Worm (Caenorhabditis elegans) whole organism, mixed stage, embryonic: ENCODE results near the gene lron-14.

Source experiments
- M03D4.4 ChIP-seq: sonication (generic microtip); optimal IDR thresholded peaks from 2 replicates; lab custom pipeline; 2017; ENCODE audit warnings: mild to moderate bottlenecking, missing genetic modification characterization, missing compliant biosample characterization
- blmp-1 ChIP-seq: fragments of 150-350 bp; optimal IDR thresholded peaks from 2 replicates; lab custom pipeline; 2014; ENCODE audit warnings: missing biosample characterization, missing genetic modification characterization
- ceh-43 ChIP-seq: fragments of 200-800 bp; sonication (Bioruptor generic); optimal IDR thresholded peaks from 2 replicates; lab custom pipeline; 2018; ENCODE audit warnings: mild to moderate bottlenecking, missing genetic modification characterization, moderate library complexity, missing compliant biosample characterization
- ces-1 ChIP-seq: fragments of 150-350 bp; optimal IDR thresholded peaks from 2 replicates; lab custom pipeline; 2014; ENCODE audit warnings: missing biosample characterization, missing genetic modification reagents, missing genetic modification characterization
- cnd-1 ChIP-seq: fragments of 200-800 bp; sonication (Bioruptor generic); optimal IDR thresholded peaks from 2 replicates; lab custom pipeline; 2018; ENCODE audit warnings: mild to moderate bottlenecking, missing genetic modification characterization, missing compliant biosample characterization
- drap-1 ChIP-seq: fragments of 200-800 bp; sonication (Bioruptor generic); optimal IDR thresholded peaks from 3 replicates; lab custom pipeline; 2018; ENCODE audit warnings: mild to moderate bottlenecking, missing genetic modification characterization, missing compliant biosample characterization
- elt-3 ChIP-seq: fragments of 150-350 bp; optimal IDR thresholded peaks from 2 replicates; lab custom pipeline; 2014; ENCODE audit warnings: missing biosample characterization, missing genetic modification characterization
- flh-1 ChIP-seq: fragments of 200-800 bp; sonication (Bioruptor generic); optimal IDR thresholded peaks from 2 replicates; lab custom pipeline; 2018; ENCODE audit warnings: mild to moderate bottlenecking, missing genetic modification characterization, moderate library complexity, missing compliant biosample characterization
- ham-2 ChIP-seq: fragments of 200-800 bp; sonication (Bioruptor generic); optimal IDR thresholded peaks from 2 replicates; lab custom pipeline; 2018; ENCODE audit warnings: mild to moderate bottlenecking, missing genetic modification characterization, missing compliant biosample characterization
- hlh-1 ChIP-seq: fragments of 150-350 bp; optimal IDR thresholded peaks from 2 replicates; lab custom pipeline; 2014; ENCODE audit warnings: missing biosample characterization, missing genetic modification reagents, missing genetic modification characterization
- lin-13 ChIP-seq: fragments of 150-350 bp; optimal IDR thresholded peaks from 2 replicates; lab custom pipeline; 2014; ENCODE audit warnings: missing biosample characterization, missing genetic modification characterization
- lin-32 ChIP-seq: fragments of 200-800 bp; sonication (Bioruptor generic); optimal IDR thresholded peaks from 2 replicates; lab custom pipeline; 2018; ENCODE audit warnings: mild to moderate bottlenecking, missing genetic modification characterization, missing compliant biosample characterization
- lsy-2 ChIP-seq: fragments of 150-350 bp; optimal IDR thresholded peaks from 2 replicates; lab custom pipeline; 2014; ENCODE audit warnings: missing biosample characterization, missing genetic modification characterization
- mab-5 ChIP-seq: fragments of 150-350 bp; optimal IDR thresholded peaks from 2 replicates; lab custom pipeline; 2014; ENCODE audit warnings: missing biosample characterization, missing genetic modification characterization
- mep-1 ChIP-seq: fragments of 150-350 bp; optimal IDR thresholded peaks from 2 replicates; lab custom pipeline; 2017; ENCODE audit warnings: missing biosample characterization, missing genetic modification reagents, missing genetic modification characterization, inconsistent platforms
- nhr-2 ChIP-seq: fragments of 150-350 bp; optimal IDR thresholded peaks from 2 replicates; lab custom pipeline; 2014; ENCODE audit warnings: missing biosample characterization, missing genetic modification characterization
- nhr-237 ChIP-seq: fragments of 150-350 bp; optimal IDR thresholded peaks from 2 replicates; lab custom pipeline; 2014; ENCODE audit warnings: missing biosample characterization, missing genetic modification characterization
- nhr-28 ChIP-seq: fragments of 150-350 bp; optimal IDR thresholded peaks from 2 replicates; lab custom pipeline; 2014; ENCODE audit warnings: missing biosample characterization, missing genetic modification characterization
- nhr-76 ChIP-seq: sonication (generic microtip); optimal IDR thresholded peaks from 2 replicates; lab custom pipeline; 2017; ENCODE audit warnings: missing biosample characterization, missing genetic modification characterization
- pha-4 ChIP-seq: fragments of 150-350 bp; optimal IDR thresholded peaks from 2 replicates; lab custom pipeline; 2018; ENCODE audit warnings: missing biosample characterization, missing genetic modification reagents, missing genetic modification characterization
- sem-2 ChIP-seq: fragments of 200-800 bp; sonication (Bioruptor generic); optimal IDR thresholded peaks from 2 replicates; lab custom pipeline; 2018; ENCODE audit warnings: mild to moderate bottlenecking, missing genetic modification characterization, missing compliant biosample characterization
- snpc-4 ChIP-seq: fragments of 150-350 bp; optimal IDR thresholded peaks from 2 replicates; lab custom pipeline; 2014; ENCODE audit warnings: missing biosample characterization, missing genetic modification characterization
- sptf-1 ChIP-seq: sonication (generic microtip); optimal IDR thresholded peaks from 2 replicates; lab custom pipeline; 2017; ENCODE audit warnings: mild to moderate bottlenecking, missing genetic modification characterization, moderate library complexity, missing compliant biosample characterization
- tbx-8 ChIP-seq: fragments of 200-800 bp; sonication (Bioruptor generic); optimal IDR thresholded peaks from 2 replicates; lab custom pipeline; 2018; ENCODE audit warnings: mild to moderate bottlenecking, missing genetic modification characterization, moderate library complexity, missing compliant biosample characterization
- unc-39 ChIP-seq: fragments of 150-350 bp; optimal IDR thresholded peaks from 2 replicates; lab custom pipeline; 2014; ENCODE audit warnings: missing biosample characterization, missing genetic modification characterization
- unc-62 ChIP-seq: fragments of 150-350 bp; optimal IDR thresholded peaks from 2 replicates; lab custom pipeline; 2014; ENCODE audit warnings: missing biosample characterization, missing genetic modification reagents, missing genetic modification characterization
- zip-8 ChIP-seq: fragments of 150-350 bp; optimal IDR thresholded peaks from 2 replicates; lab custom pipeline; 2014; ENCODE audit warnings: missing biosample characterization, missing genetic modification characterization
- ztf-11 ChIP-seq: fragments of 150-350 bp; optimal IDR thresholded peaks from 2 replicates; lab custom pipeline; 2014; ENCODE audit warnings: missing biosample characterization, missing genetic modification characterization

Gene lron-14

DNA sequence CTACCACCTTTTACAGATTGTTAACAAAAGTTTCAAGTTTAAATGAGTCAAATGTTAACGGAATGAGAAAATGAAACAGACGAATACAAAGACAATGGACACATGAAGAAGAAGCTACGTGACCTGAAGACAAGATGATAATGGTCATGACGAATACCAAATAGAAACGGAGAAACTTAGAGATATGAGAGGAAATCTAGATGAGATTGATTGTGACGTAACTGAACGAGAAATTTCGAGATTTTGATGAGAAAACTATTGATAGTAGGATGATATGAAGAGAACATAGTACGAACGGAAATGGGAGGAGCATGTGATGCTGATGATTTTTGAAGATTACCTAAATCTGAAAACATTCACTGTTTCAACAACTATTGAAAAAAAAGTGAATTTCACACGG, 31.3 kb downstream of the lron-14 start:
- TF ChIP-seq lin-32 (GFP tag; lab: Kevin White, UChicago) (no peak), elt-3 (tag; lab: Kevin White, UChicago) (peak; percentile 21)

DNA sequence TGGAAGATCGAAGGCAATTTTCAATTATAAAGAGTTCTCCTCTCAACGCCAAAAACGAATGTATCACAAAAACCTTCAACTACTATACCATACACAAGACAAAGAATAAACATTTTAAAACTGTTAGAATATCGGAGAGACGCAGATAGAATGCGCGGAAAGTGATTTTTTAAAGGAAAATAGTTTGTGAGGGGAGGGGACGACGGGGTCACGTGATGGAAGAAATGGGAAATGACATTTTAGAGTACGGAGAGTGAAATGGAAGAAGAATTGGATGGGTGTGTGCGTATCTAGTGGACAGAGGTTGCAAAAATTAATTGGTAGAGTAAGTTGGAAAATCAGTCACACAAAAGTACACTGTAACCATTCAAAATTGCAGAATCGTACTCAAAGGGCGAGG, 32.1 kb downstream of the lron-14 start:
- TF ChIP-seq lsy-2 (tag; lab: Kevin White, UChicago): no peak
- TF ChIP-seq zip-8 (tag; lab: Kevin White, UChicago): no peak
- no peak for TF ChIP-seq drap-1 (GFP tag; lab: Kevin White, UChicago)
- no peak for TF ChIP-seq nhr-28 (tag; lab: Kevin White, UChicago)

DNA sequence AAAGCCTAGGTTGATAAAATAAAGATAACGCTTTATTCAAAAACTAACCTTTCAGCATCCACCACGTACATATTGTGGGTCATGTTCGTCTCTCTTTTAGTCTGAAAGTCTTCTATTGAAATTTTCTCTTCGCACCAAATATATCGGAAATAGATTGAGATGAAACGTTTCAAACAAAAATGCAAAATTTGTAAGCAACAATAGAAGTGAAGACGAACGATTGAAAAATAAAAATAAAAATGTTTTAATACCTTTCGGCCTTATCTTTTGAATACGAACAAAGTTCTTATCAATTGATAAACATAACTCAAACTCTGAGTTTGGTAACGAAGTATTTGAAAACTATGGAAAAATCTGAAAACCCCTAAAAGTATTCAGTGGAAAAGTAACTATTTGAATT, 33.3 kb downstream of the lron-14 start, which contains the start of gene F56H11.2:
F56H11.2 (minus strand) TSS at position 101 of the 400 bp plus-strand sequence.
- no peak for TF ChIP-seq pha-4 (tag; lab: Kevin White, UChicago)
- no peak for TF ChIP-seq M03D4.4 (tag; lab: Kevin White, UChicago)
- TF ChIP-seq blmp-1: no peak
- TF ChIP-seq mep-1 (tag; lab: Kevin White, UChicago): no peak
- no peak for TF ChIP-seq snpc-4
- no peak for TF ChIP-seq hlh-1 (tag; lab: Kevin White, UChicago)
- TF ChIP-seq ces-1 (GFP tag; lab: Kevin White, UChicago): no peak
- TF ChIP-seq sptf-1 (tag; lab: Kevin White, UChicago): no peak
- TF ChIP-seq flh-1 (GFP tag; lab: Kevin White, UChicago): no peak
- TF ChIP-seq tbx-8 (GFP tag; lab: Kevin White, UChicago): no peak
- TF ChIP-seq lsy-2 (tag; lab: Kevin White, UChicago): no peak

DNA sequence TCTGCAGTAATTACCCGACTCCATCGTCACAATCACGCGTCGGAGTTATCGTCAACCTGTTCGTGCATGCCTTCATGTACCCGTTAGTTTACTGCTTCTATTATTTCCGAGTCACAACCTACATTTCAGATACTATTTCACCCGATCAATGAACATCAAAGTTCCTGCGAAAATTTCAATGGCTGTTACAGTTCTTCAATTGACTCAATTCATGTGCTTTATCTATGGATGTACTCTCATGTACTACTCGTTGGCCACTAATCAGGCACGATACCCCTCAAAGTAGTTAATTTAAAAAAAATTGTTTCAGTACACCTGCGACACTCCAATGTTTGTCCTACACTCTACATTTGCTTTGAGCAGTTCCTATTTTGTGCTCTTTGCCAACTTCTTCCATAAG, 35.6 kb downstream of the lron-14 start:
- TF ChIP-seq tbx-8 (GFP tag; lab: Kevin White, UChicago) (no peak), ztf-11 (tag; lab: Kevin White, UChicago) (no peak), nhr-237 (tag; lab: Kevin White, UChicago) (no peak), flh-1 (GFP tag; lab: Kevin White, UChicago) (no peak), sptf-1 (tag; lab: Kevin White, UChicago) (no peak)
- TF ChIP-seq, all 35 proteins: peak for 0

DNA sequence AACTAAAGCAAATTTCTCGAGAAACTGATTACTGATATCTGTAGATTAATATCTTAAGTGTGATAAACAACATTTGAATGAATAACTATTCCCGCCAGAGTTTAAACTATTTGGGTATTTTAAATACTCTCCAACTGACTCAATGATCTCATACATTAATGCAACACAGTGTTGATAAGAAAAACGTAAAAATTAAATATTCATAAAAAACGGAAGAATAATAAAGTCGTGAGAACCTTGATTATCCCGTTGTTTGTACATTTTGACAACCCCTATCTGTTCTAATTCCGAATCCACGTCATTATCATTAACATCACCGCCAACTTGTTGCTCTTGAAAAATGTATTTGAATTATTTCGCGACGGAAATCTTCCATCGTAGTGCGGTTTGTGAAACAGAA, 36.8 kb downstream of the lron-14 start, which contains the start of gene elo-7:
elo-7 (plus strand) TSS at position 301 of the 400 bp plus-strand sequence.
- no peak for TF ChIP-seq zip-8 (tag; lab: Kevin White, UChicago)
- no peak for TF ChIP-seq lin-13 (tag; lab: Kevin White, UChicago)
- no peak for TF ChIP-seq blmp-1
- TF ChIP-seq mab-5 (tag; lab: Kevin White, UChicago): no peak
- TF ChIP-seq nhr-237 (tag; lab: Kevin White, UChicago): no peak
- TF ChIP-seq cnd-1: no peak
- TF ChIP-seq nhr-76: no peak
- no peak for TF ChIP-seq ham-2 (GFP tag; lab: Kevin White, UChicago)
- no peak for TF ChIP-seq unc-62 (GFP tag; lab: Kevin White, UChicago)
- no peak for TF ChIP-seq sem-2 (GFP tag; lab: Kevin White, UChicago)
- no peak for TF ChIP-seq nhr-2 (tag; lab: Kevin White, UChicago)
- no peak for TF ChIP-seq lin-32 (GFP tag; lab: Kevin White, UChicago)
- no peak for TF ChIP-seq hlh-1 (tag; lab: Kevin White, UChicago)
- no peak for TF ChIP-seq unc-39
- TF ChIP-seq lsy-2 (tag; lab: Kevin White, UChicago): no peak

DNA sequence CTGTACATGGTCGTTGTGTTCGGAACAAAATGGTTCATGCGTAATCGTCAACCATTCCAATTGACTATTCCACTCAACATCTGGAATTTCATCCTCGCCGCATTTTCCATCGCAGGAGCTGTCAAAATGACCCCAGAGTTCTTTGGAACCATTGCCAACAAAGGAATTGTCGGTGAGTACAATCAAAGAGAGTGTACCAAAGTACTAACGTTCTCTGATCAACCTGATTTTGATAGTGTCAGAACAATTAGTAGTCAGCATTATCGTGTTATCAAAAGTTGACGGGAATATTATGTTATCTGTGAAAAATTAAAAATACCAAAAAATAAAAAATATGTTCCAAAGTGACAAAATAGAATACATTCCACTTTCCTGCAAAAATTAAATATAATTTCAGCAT, 39.4 kb downstream of the lron-14 start:
- no peak for TF ChIP-seq nhr-2 (tag; lab: Kevin White, UChicago)
- no peak for TF ChIP-seq tbx-8 (GFP tag; lab: Kevin White, UChicago)
- TF ChIP-seq ceh-43 (GFP tag; lab: Kevin White, UChicago): no peak
- no peak for TF ChIP-seq M03D4.4 (tag; lab: Kevin White, UChicago)
- TF ChIP-seq ham-2 (GFP tag; lab: Kevin White, UChicago): no peak
- TF ChIP-seq, all 35 proteins: peak for 0
